Fruit fly (Drosophila melanogaster) whole organism, embryonic: ENCODE data around the gene CG6431.

Experiments
- Asciz ChIP-seq: fragments of 200-800 bp; sonication (Bioruptor generic); optimal IDR thresholded peaks from 2 replicates; lab custom pipeline; 2017; ENCODE audit warnings: missing biosample characterization, mild to moderate bottlenecking, missing genetic modification characterization, missing genetic modification reagents
- CG10366 ChIP-seq: fragments of 200-800 bp; sonication (Bioruptor generic); IDR thresholded peaks from 2 replicates; pipeline ENCODE4 v1.3.6; 2022; ENCODE audit warnings: missing biosample characterization, missing genetic modification characterization
- CG10431 ChIP-seq: fragments of 200-800 bp; sonication (Bioruptor generic); optimal IDR thresholded peaks from 3 replicates; lab custom pipeline; 2018; ENCODE audit warnings: missing biosample characterization, mild to moderate bottlenecking, missing genetic modification characterization
- CG10543 ChIP-seq: fragments of 200-800 bp; sonication (Bioruptor generic); optimal IDR thresholded peaks from 3 replicates; lab custom pipeline; 2017; ENCODE audit warnings: missing biosample characterization, mild to moderate bottlenecking, missing genetic modification characterization, moderate library complexity
- CG11695 ChIP-seq: fragments of 200-800 bp; sonication (Bioruptor generic); IDR thresholded peaks from 3 replicates; pipeline ENCODE4 v1.3.6; 2022; ENCODE audit warnings: missing biosample characterization, missing genetic modification characterization
- CG12219 ChIP-seq: fragments of 200-800 bp; sonication (Bioruptor generic); optimal IDR thresholded peaks from 3 replicates; lab custom pipeline; 2018; ENCODE audit warnings: missing biosample characterization, mild to moderate bottlenecking, missing genetic modification characterization
- CG12391 ChIP-seq: fragments of 200-800 bp; sonication (Bioruptor generic); optimal IDR thresholded peaks from 3 replicates; lab custom pipeline; 2018; ENCODE audit warnings: missing biosample characterization, mild to moderate bottlenecking, missing genetic modification characterization, moderate library complexity
- CG14710 ChIP-seq: fragments of 200-800 bp; sonication (Bioruptor generic); optimal IDR thresholded peaks from 3 replicates; lab custom pipeline; 2019; ENCODE audit warnings: missing biosample characterization, mild to moderate bottlenecking, missing genetic modification characterization, moderate library complexity
- CG14965 ChIP-seq: fragments of 200-800 bp; sonication (Bioruptor generic); optimal IDR thresholded peaks from 2 replicates; lab custom pipeline; 2016; ENCODE audit warnings: missing biosample characterization, missing genetic modification characterization, borderline replicate concordance
- CG17385 ChIP-seq: fragments of 200-800 bp; sonication (Bioruptor generic); optimal IDR thresholded peaks from 3 replicates; lab custom pipeline; 2018; ENCODE audit warnings: missing biosample characterization, mild to moderate bottlenecking, missing genetic modification characterization
- CG18764 ChIP-seq: fragments of 200-800 bp; sonication (Bioruptor generic); optimal IDR thresholded peaks from 3 replicates; lab custom pipeline; 2016; ENCODE audit warnings: missing biosample characterization, missing genetic modification characterization
- CG2120 ChIP-seq: fragments of 200-800 bp; sonication (Bioruptor generic); optimal IDR thresholded peaks from 3 replicates; lab custom pipeline; 2016; ENCODE audit warnings: missing biosample characterization, missing genetic modification characterization
- CG3065 ChIP-seq: fragments of 200-800 bp; sonication (Bioruptor generic); optimal IDR thresholded peaks from 2 replicates; lab custom pipeline; 2016; ENCODE audit warnings: missing biosample characterization, missing genetic modification characterization
- CG31441 ChIP-seq: fragments of 200-800 bp; sonication (Bioruptor generic); IDR thresholded peaks from 2 replicates; pipeline ENCODE4 v1.3.6; 2022; ENCODE audit warnings: missing biosample characterization, missing genetic modification characterization
- CG3838 ChIP-seq: fragments of 200-800 bp; sonication (Bioruptor generic); optimal IDR thresholded peaks from 3 replicates; lab custom pipeline; 2016; ENCODE audit warnings: missing biosample characterization, missing genetic modification characterization
- CG6683 ChIP-seq: fragments of 200-800 bp; sonication (Bioruptor generic); optimal IDR thresholded peaks from 2 replicates; lab custom pipeline; 2017; ENCODE audit warnings: missing biosample characterization, mild to moderate bottlenecking, missing genetic modification characterization, missing genetic modification reagents
- CG7271 ChIP-seq: fragments of 200-800 bp; sonication (Bioruptor generic); optimal IDR thresholded peaks from 2 replicates; lab custom pipeline; 2018; ENCODE audit warnings: missing biosample characterization, mild to moderate bottlenecking, missing genetic modification characterization, moderate library complexity
- CG8290 ChIP-seq, 3 experiments: fragments of 200-800 bp; sonication (Bioruptor generic); optimal IDR thresholded peaks; 2 replicates each; lab custom pipeline; 2016 to 2019; ENCODE audit warnings: missing biosample characterization in 3 of 3, missing genetic modification characterization in 3 of 3, mild to moderate bottlenecking in 2 of 3, moderate library complexity in 1 of 3
- CG8359 ChIP-seq: fragments of 200-800 bp; sonication (Bioruptor generic); optimal IDR thresholded peaks from 2 replicates; lab custom pipeline; 2017; ENCODE audit warnings: missing biosample characterization, mild to moderate bottlenecking, missing genetic modification characterization, borderline replicate concordance
- CG9215 ChIP-seq: fragments of 200-800 bp; sonication (Bioruptor generic); IDR thresholded peaks from 2 replicates; pipeline ENCODE4 v1.3.6; 2022; ENCODE audit warnings: missing biosample characterization, missing genetic modification characterization
- CHES-1-like ChIP-seq: fragments of 200-800 bp; sonication (Bioruptor generic); optimal IDR thresholded peaks from 2 replicates; lab custom pipeline; 2016; ENCODE audit warnings: missing biosample characterization, missing genetic modification characterization
- CTCF ChIP-seq: fragments of 200-800 bp; sonication (Bioruptor generic); optimal IDR thresholded peaks from 2 replicates; lab custom pipeline; 2017; ENCODE audit warnings: missing biosample characterization, mild to moderate bottlenecking, missing genetic modification characterization, moderate library complexity
- Camta ChIP-seq: fragments of 200-800 bp; sonication (Bioruptor generic); optimal IDR thresholded peaks from 2 replicates; lab custom pipeline; 2016; ENCODE audit warnings: missing biosample characterization, missing genetic modification characterization
- D19B ChIP-seq: fragments of 200-800 bp; sonication (Bioruptor generic); optimal IDR thresholded peaks from 2 replicates; lab custom pipeline; 2017; ENCODE audit warnings: missing biosample characterization, mild to moderate bottlenecking, missing genetic modification characterization
- E2f2 ChIP-seq: fragments of 200-800 bp; sonication (Bioruptor generic); IDR thresholded peaks from 2 replicates; pipeline ENCODE4 v1.3.6; 2022; ENCODE audit warnings: missing biosample characterization, missing genetic modification characterization
- HLH54F ChIP-seq: fragments of 200-800 bp; sonication (Bioruptor generic); optimal IDR thresholded peaks from 3 replicates; lab custom pipeline; 2016; ENCODE audit warnings: missing biosample characterization, missing genetic modification characterization
- HLHmδ ChIP-seq: fragments of 200-800 bp; sonication (Bioruptor generic); optimal IDR thresholded peaks from 2 replicates; lab custom pipeline; 2018; ENCODE audit warnings: missing biosample characterization, mild to moderate bottlenecking, missing genetic modification characterization, moderate library complexity
- Med ChIP-seq: fragments of 200-800 bp; sonication (Bioruptor generic); peaks from one replicate; lab custom pipeline; 2016; ENCODE audit warnings: missing biosample characterization, missing genetic modification characterization, mild to moderate bottlenecking, inconsistent platforms, moderate library complexity
- NC2α ChIP-seq: fragments of 200-800 bp; sonication (Bioruptor generic); optimal IDR thresholded peaks from 2 replicates; lab custom pipeline; 2016; ENCODE audit warnings: missing biosample characterization, missing genetic modification characterization
- Optix ChIP-seq: fragments of 200-800 bp; sonication (Bioruptor generic); IDR thresholded peaks from 3 replicates; pipeline ENCODE4 v1.3.6; 2022; ENCODE audit warnings: missing biosample characterization, missing genetic modification characterization
- Ptx1 ChIP-seq: fragments of 200-800 bp; sonication (Bioruptor generic); IDR thresholded peaks from 2 replicates; pipeline ENCODE4 v1.3.6; 2022; ENCODE audit warnings: missing biosample characterization, missing genetic modification characterization
- Tbp ChIP-seq: fragments of >200 bp; optimal IDR thresholded peaks from 2 replicates; lab custom pipeline; 2018; ENCODE audit warnings: missing biosample characterization, missing genetic modification characterization
- Usf ChIP-seq: fragments of 200-800 bp; sonication (Bioruptor generic); optimal IDR thresholded peaks from 2 replicates; lab custom pipeline; 2017; ENCODE audit warnings: missing genotype, missing biosample characterization, missing genetic modification characterization
- az2 ChIP-seq: fragments of 200-800 bp; sonication (Bioruptor generic); optimal IDR thresholded peaks from 3 replicates; lab custom pipeline; 2016; ENCODE audit warnings: missing biosample characterization, missing genetic modification characterization
- exex ChIP-seq: fragments of 200-800 bp; sonication (Bioruptor generic); optimal IDR thresholded peaks from 4 replicates; lab custom pipeline; 2018; ENCODE audit warnings: missing biosample characterization, mild to moderate bottlenecking, missing genetic modification characterization, moderate library complexity
- gsb ChIP-seq: fragments of 200-800 bp; sonication (Bioruptor generic); IDR thresholded peaks from 2 replicates; pipeline ENCODE4 v1.3.6; 2022; ENCODE audit warnings: missing biosample characterization, missing genetic modification characterization
- her ChIP-seq: fragments of 200-800 bp; sonication (Bioruptor generic); optimal IDR thresholded peaks from 2 replicates; lab custom pipeline; 2016; ENCODE audit warnings: missing biosample characterization, missing genetic modification characterization
- hkb ChIP-seq, 2 experiments: fragments of 200-800 bp in 1 of 2; fragments of >200 bp in 1 of 2; sonication (Bioruptor generic) in 1 of 2; IDR thresholded peaks in 1 of 2; optimal IDR thresholded peaks in 1 of 2; 2 replicates each; pipeline versions ENCODE4 v1.3.6 to Lab custom; 2017 to 2022; ENCODE audit warnings: missing biosample characterization in 1 of 2, missing genetic modification characterization in 1 of 2
- jumu ChIP-seq: fragments of 200-800 bp; sonication (Bioruptor generic); optimal IDR thresholded peaks from 3 replicates; lab custom pipeline; 2016; ENCODE audit warnings: missing biosample characterization, missing genetic modification characterization
- lilli ChIP-seq: fragments of 200-800 bp; sonication (Bioruptor generic); optimal IDR thresholded peaks from 3 replicates; lab custom pipeline; 2016; ENCODE audit warnings: missing biosample characterization, missing genetic modification characterization
- lmd ChIP-seq: fragments of 200-800 bp; sonication (Bioruptor generic); IDR thresholded peaks from 2 replicates; pipeline ENCODE4 v1.3.6; 2022; ENCODE audit warnings: missing biosample characterization, missing genetic modification characterization
- mld ChIP-seq: fragments of 200-800 bp; sonication (Bioruptor generic); IDR thresholded peaks from 3 replicates; pipeline ENCODE4 v1.3.6; 2022; ENCODE audit warnings: missing biosample characterization, missing genetic modification characterization; ENCODE audit not compliant: partially characterized antibody
- pfk ChIP-seq: fragments of 200-800 bp; sonication (Bioruptor generic); optimal IDR thresholded peaks from 2 replicates; lab custom pipeline; 2018; ENCODE audit warnings: missing biosample characterization, mild to moderate bottlenecking, missing genetic modification characterization, moderate library complexity
- pros ChIP-seq: fragments of 200-800 bp; sonication (Bioruptor generic); optimal IDR thresholded peaks from 3 replicates; lab custom pipeline; 2019; ENCODE audit warnings: missing biosample characterization, mild to moderate bottlenecking, missing genetic modification characterization, moderate library complexity
- pum ChIP-seq: fragments of 200-800 bp; sonication (Bioruptor generic); optimal IDR thresholded peaks from 2 replicates; lab custom pipeline; 2016; ENCODE audit warnings: missing biosample characterization, missing genetic modification characterization
- row ChIP-seq: fragments of 200-800 bp; sonication (Bioruptor generic); IDR thresholded peaks from 3 replicates; pipeline ENCODE4 v1.3.6; 2022; ENCODE audit warnings: missing biosample characterization, missing genetic modification characterization
- salm ChIP-seq: fragments of 200-800 bp; sonication (Bioruptor generic); optimal IDR thresholded peaks from 2 replicates; lab custom pipeline; 2018; ENCODE audit warnings: missing biosample characterization, mild to moderate bottlenecking, missing genetic modification characterization
- tio ChIP-seq: fragments of 200-800 bp; sonication (Bioruptor generic); optimal IDR thresholded peaks from 2 replicates; lab custom pipeline; 2017; ENCODE audit warnings: missing biosample characterization, missing genetic modification characterization, inconsistent platforms
- unpg ChIP-seq: fragments of 200-800 bp; sonication (Bioruptor generic); optimal IDR thresholded peaks from 3 replicates; lab custom pipeline; 2018; ENCODE audit warnings: missing biosample characterization, mild to moderate bottlenecking, missing genetic modification characterization, moderate library complexity
- usp ChIP-seq: fragments of >200 bp; optimal IDR thresholded peaks from 2 replicates; lab custom pipeline; 2017; ENCODE audit warnings: missing biosample characterization, missing genetic modification characterization
- zfh1 ChIP-seq: fragments of 200-800 bp; sonication (Bioruptor generic); IDR thresholded peaks from 3 replicates; pipeline ENCODE4 v1.3.6; 2022; ENCODE audit warnings: missing biosample characterization, missing genetic modification characterization

Gene CG6431

DNA sequence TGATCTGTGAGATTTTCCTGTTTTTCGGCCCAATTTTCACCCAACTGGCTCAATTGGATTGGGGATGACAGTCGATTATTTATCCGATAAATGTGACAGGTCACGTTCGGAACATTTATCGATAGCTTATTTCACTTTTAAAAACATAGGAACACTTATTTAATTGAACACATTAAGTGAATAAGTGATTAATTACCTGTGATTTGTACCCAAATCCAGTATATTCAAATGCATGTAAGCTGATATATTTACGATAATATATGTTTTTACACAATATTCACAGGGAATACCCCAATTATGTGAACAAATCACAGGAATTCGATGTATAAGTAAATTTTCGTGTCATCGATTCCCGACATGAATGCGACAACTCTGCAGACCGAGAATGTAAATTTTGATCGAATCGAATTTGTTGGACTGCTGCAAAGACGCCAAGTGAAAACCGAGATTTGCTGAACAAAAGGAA lies 8.4 kb downstream of the CG6431 start, which contains the start of the genes EMC3 and Dpy-30L1 (continued):
- TF ChIP-seq E2f2 (peak; percentile 54; the same call in 1 of the 2 replicates), CTCF (GFP tag; lab: Kevin White, UChicago) (no peak), CHES-1-like (GFP tag; lab: Kevin White, UChicago) (peak; percentile 33), HLH54F (peak; percentile 32), lmd (GFP tag; lab: Robert Waterston, UW) (peak; percentile 43; the same call in 1 of the 2 replicates), Optix (GFP tag; lab: Robert Waterston, UW) (no peak), CG17385 (GFP tag; lab: Kevin White, UChicago) (no peak), Ptx1 (GFP tag; lab: Robert Waterston, UW) (peak; percentile 63), row (GFP tag; lab: Robert Waterston, UW) (peak; percentile 90), Usf (GFP tag; lab: Kevin White, UChicago) (no peak), CG10543 (GFP tag; lab: Kevin White, UChicago) (no peak), CG14965 (no peak), gsb (GFP tag; lab: Robert Waterston, UW) (no peak), CG8290 (GFP tag; optimal IDR thresholded peaks at IDR 0.05; lab: Kevin White, UChicago) (no peak), CG8290 (tag; optimal IDR thresholded peaks at IDR 0.05; lab: Kevin White, UChicago) (no peak), CG18764 (GFP tag; lab: Kevin White, UChicago) (peak; percentile 18), CG12219 (GFP tag; lab: Kevin White, UChicago) (no peak), CG3838 (GFP tag; lab: Kevin White, UChicago) (no peak), HLHmδ (GFP tag; lab: Kevin White, UChicago) (no peak), Tbp (no peak), NC2α (GFP tag; lab: Kevin White, UChicago) (no peak), CG9215 (GFP tag; lab: Robert Waterston, UW) (peak; percentile 49; the same call in 1 of the 2 replicates), az2 (GFP tag; lab: Kevin White, UChicago) (peak; percentile 49), CG7271 (tag; lab: Kevin White, UChicago) (no peak), hkb (optimal IDR thresholded peaks at IDR 0.05; lab: Kevin White, UChicago) (no peak), hkb (GFP tag; IDR thresholded peaks at IDR 0.05; lab: Robert Waterston, UW) (peak; percentile 57), pum (peak; percentile 30), pros (GFP tag; lab: Kevin White, UChicago) (no peak), CG11695 (GFP tag; lab: Robert Waterston, UW) (no peak), her (GFP tag; lab: Kevin White, UChicago) (no peak), unpg (GFP tag; lab: Kevin White, UChicago) (no peak), D19B (no peak), CG31441 (GFP tag; lab: Robert Waterston, UW) (no peak; the same call in none of the 2 replicates), lilli (GFP tag; lab: Kevin White, UChicago) (peak; percentile 78), pfk (GFP tag; lab: Kevin White, UChicago) (no peak), CG8359 (GFP tag; lab: Kevin White, UChicago) (no peak), mld (GFP tag; lab: Robert Waterston, UW) (0 out of 3 replicates have a peak, but pooled peaks have one; percentile 29), jumu (GFP tag; lab: Kevin White, UChicago) (peak; percentile 27), tio (GFP tag; lab: Kevin White, UChicago) (no peak), Med (GFP tag; lab: Kevin White, UChicago) (peak; percentile 85), CG10431 (GFP tag; lab: Kevin White, UChicago) (no peak), CG10366 (GFP tag; lab: Robert Waterston, UW) (peak; percentile 30; the same call in 1 of the 2 replicates), CG14710 (tag; lab: Kevin White, UChicago) (peak; percentile 85), CG12391 (tag; lab: Kevin White, UChicago) (peak; percentile 78), exex (tag; lab: Kevin White, UChicago) (no peak), salm (tag; lab: Kevin White, UChicago) (no peak), CG3065 (no peak), usp (no peak), zfh1 (GFP tag; lab: Robert Waterston, UW) (0 out of 3 replicates have a peak, but pooled peaks have one; percentile 49), Camta (GFP tag; lab: Kevin White, UChicago) (peak; percentile 13), CG2120 (GFP tag; lab: Kevin White, UChicago) (peak; percentile 79), CG6683 (GFP tag; lab: Kevin White, UChicago) (no peak), Asciz (GFP tag; lab: Kevin White, UChicago) (no peak)
